Fruit fly (Drosophila melanogaster): ENCODE results near the gene GAA1.

Gene GAA1

dm6 chrX:5883394-5883793 lies 10.2 kb upstream of the GAA1 start (continued):
- TF ChIP-seq CG5953 (GFP tag; IDR thresholded peaks at IDR 0.05): no peak
- no peak for TF ChIP-seq CG7372 (GFP tag; IDR thresholded peaks at IDR 0.05)
- TF ChIP-seq Stat92E (GFP tag; optimal IDR thresholded peaks at IDR 0.05): no peak
- peak; percentile 60; the same call in 2 of the 3 replicates for TF ChIP-seq zfh1 (GFP tag; IDR thresholded peaks at IDR 0.05)
- TF ChIP-seq CG15073 (GFP tag; optimal IDR thresholded peaks at IDR 0.05): no peak
- TF ChIP-seq Atf-2 (GFP tag; optimal IDR thresholded peaks at IDR 0.05): no peak
- no peak for TF ChIP-seq HLH4C (GFP tag; IDR thresholded peaks at IDR 0.05; ENCODE audit: partially characterized antibody)
- no peak for TF ChIP-seq CG12104 (GFP tag; optimal IDR thresholded peaks at IDR 0.05)
- TF ChIP-seq bigmax (GFP tag; optimal IDR thresholded peaks at IDR 0.05): peak; percentile 3
- TF ChIP-seq Hey (tag; optimal IDR thresholded peaks at IDR 0.05): no peak
- TF ChIP-seq CG14014 (GFP tag; IDR thresholded peaks at IDR 0.05): peak; percentile 21; the same call in 1 of the 2 replicates
- peak; percentile 84 for TF ChIP-seq Dp (GFP tag; optimal IDR thresholded peaks at IDR 0.05)
- TF ChIP-seq fd96Cb (tag; optimal IDR thresholded peaks at IDR 0.05): no peak
- peak; percentile 23 for TF ChIP-seq CG4617 (GFP tag; optimal IDR thresholded peaks at IDR 0.05; ENCODE audit: borderline replicate concordance)
- peak; percentile 47 for TF ChIP-seq CG33213 (GFP tag; optimal IDR thresholded peaks at IDR 0.05)
- peak; percentile 92 for TF ChIP-seq CG2116 (GFP tag; optimal IDR thresholded peaks at IDR 0.05)
- no peak for TF ChIP-seq CG10979 (tag; optimal IDR thresholded peaks at IDR 0.05)
- TF ChIP-seq Bgb (GFP tag; IDR thresholded peaks at IDR 0.05; ENCODE audit: partially characterized antibody): peak; percentile 45; the same call in 1 of the 2 replicates
- no peak for TF ChIP-seq C15 (GFP tag; IDR thresholded peaks at IDR 0.05)
- peak; percentile 87 for TF ChIP-seq E2f2 (GFP tag; IDR thresholded peaks at IDR 0.05)
- TF ChIP-seq MBD-R2 (GFP tag; IDR thresholded peaks at IDR 0.05): 0 out of 2 replicates have a peak, but pooled peaks have one; percentile 33
- 0 out of 2 replicates have a peak, but pooled peaks have one; percentile 10 for TF ChIP-seq Taf1 (GFP tag; IDR thresholded peaks at IDR 0.05)
- no peak for TF ChIP-seq lola (GFP tag; optimal IDR thresholded peaks at IDR 0.05)
- no peak for TF ChIP-seq so (GFP tag; IDR thresholded peaks at IDR 0.05)
- TF ChIP-seq al (GFP tag; IDR thresholded peaks at IDR 0.05): no peak
- no peak for TF ChIP-seq Ravus (GFP tag; IDR thresholded peaks at IDR 0.05)
- peak; percentile 6 for TF ChIP-seq dmrt11E (tag; optimal IDR thresholded peaks at IDR 0.05)
- TF ChIP-seq dmrt99B (tag; optimal IDR thresholded peaks at IDR 0.05): peak; percentile 23
- TF ChIP-seq CG2202 (tag; optimal IDR thresholded peaks at IDR 0.05): no peak
- TF ChIP-seq CG10267 (tag; optimal IDR thresholded peaks at IDR 0.05): peak; percentile 47
- TF ChIP-seq vfl (GFP tag; optimal IDR thresholded peaks at IDR 0.05): no peak
- peak; percentile 37 for TF ChIP-seq pita (GFP tag; optimal IDR thresholded peaks at IDR 0.05)
- no peak for TF ChIP-seq zfh2 (GFP tag; optimal IDR thresholded peaks at IDR 0.05)
- TF ChIP-seq slbo (GFP tag; IDR thresholded peaks at IDR 0.05): peak; percentile 56
- TF ChIP-seq Awh (GFP tag; IDR thresholded peaks at IDR 0.05): no peak
- no peak for TF ChIP-seq zen2 (GFP tag; IDR thresholded peaks at IDR 0.05; ENCODE audit: partially characterized antibody)
- no peak for TF ChIP-seq CG7357 (GFP tag; IDR thresholded peaks at IDR 0.05)
- no peak for TF ChIP-seq Dip2 (GFP tag; IDR thresholded peaks at IDR 0.05)
- peak; percentile 25 for TF ChIP-seq CG13123 (GFP tag; optimal IDR thresholded peaks at IDR 0.05)
- TF ChIP-seq CG9727 (GFP tag; optimal IDR thresholded peaks at IDR 0.05): no peak
- no peak for TF ChIP-seq CG15269 (tag; optimal IDR thresholded peaks at IDR 0.05)
- TF ChIP-seq org-1 (GFP tag; optimal IDR thresholded peaks at IDR 0.05): no peak
- TF ChIP-seq insv (GFP tag; optimal IDR thresholded peaks at IDR 0.05): peak in 1 of 2 experiments; percentile 59
- no peak for TF ChIP-seq lbe (GFP tag; optimal IDR thresholded peaks at IDR 0.05)
- peak; percentile 10 for TF ChIP-seq CG5245 (GFP tag; optimal IDR thresholded peaks at IDR 0.05)
- no peak for TF ChIP-seq CG17612 (GFP tag; IDR thresholded peaks at IDR 0.05)
- TF ChIP-seq CG1602 (GFP tag; optimal IDR thresholded peaks at IDR 0.05): no peak
- TF ChIP-seq fu2 (GFP tag; optimal IDR thresholded peaks at IDR 0.05): no peak
- TF ChIP-seq corto (GFP tag; optimal IDR thresholded peaks at IDR 0.05): no peak
- peak; percentile 35; the same call in 1 of the 2 replicates for TF ChIP-seq amos (GFP tag; IDR thresholded peaks at IDR 0.05; ENCODE audit: partially characterized antibody)
- peak; percentile 71 for TF ChIP-seq CG32532 (GFP tag; IDR thresholded peaks at IDR 0.05)

All from whole organism, embryonic.